Worm (Caenorhabditis elegans): ENCODE measurements around the gene srh-304.

Gene srh-304

ce11 chrV:17790191-17790590 is 38.2 kb upstream of the srh-304 start, which contains the start of gene srh-290:
srh-290 (plus strand) TSS chrV:17790491.
- TF ChIP-seq egrh-3 (GFP tag; IDR thresholded peaks at IDR 0.05) = no peak
- TF ChIP-seq ama-1 (optimal IDR thresholded peaks at IDR 0.05) = no peak
- TF ChIP-seq ama-1 (GFP tag; optimal IDR thresholded peaks at IDR 0.05) = no peak
- TF ChIP-seq dpl-1 (GFP tag; optimal IDR thresholded peaks at IDR 0.05) = no peak
- no peak for TF ChIP-seq fkh-3 (tag; optimal IDR thresholded peaks at IDR 0.05)
- TF ChIP-seq B0336.3 (GFP tag; IDR thresholded peaks at IDR 0.05) = no peak
- TF ChIP-seq hmg-1.2 (GFP tag; IDR thresholded peaks at IDR 0.05) = no peak
- no peak for TF ChIP-seq lag-1 (GFP tag; IDR thresholded peaks at IDR 0.05)
- TF ChIP-seq hrde-1 (tag; optimal IDR thresholded peaks at IDR 0.05; ENCODE audit: borderline replicate concordance) = no peak
- TF ChIP-seq F22D6.2 (tag; optimal IDR thresholded peaks at IDR 0.05) = no peak
- no peak for TF ChIP-seq lin-40 (tag; optimal IDR thresholded peaks at IDR 0.05)
- TF ChIP-seq egl-18 (GFP tag; IDR thresholded peaks at IDR 0.05) = no peak
- no peak for TF ChIP-seq F23B12.7 (tag; optimal IDR thresholded peaks at IDR 0.05; ENCODE audit: insufficient read depth)
- TF ChIP-seq cebp-2 (GFP tag; IDR thresholded peaks at IDR 0.05) = no peak
- no peak for TF ChIP-seq F57C9.4 (tag; optimal IDR thresholded peaks at IDR 0.05)
- TF ChIP-seq let-607 (tag; optimal IDR thresholded peaks at IDR 0.05) = no peak
- no peak for TF ChIP-seq lin-35 (GFP tag; optimal IDR thresholded peaks at IDR 0.05)
- no peak for TF ChIP-seq ztf-22 (GFP tag; optimal IDR thresholded peaks at IDR 0.05)
- TF ChIP-seq rec-8 (tag; optimal IDR thresholded peaks at IDR 0.05) = no peak

ce11 chrV:17793986-17794385 is 34.4 kb upstream of the srh-304 start, which contains the start of gene srh-289:
srh-289 (minus strand) TSS chrV:17794086.
- TF ChIP-seq hsf-1 (GFP tag; IDR thresholded peaks at IDR 0.05) (no peak), Y53G8AR.9 (GFP tag; conservative IDR thresholded peaks at IDR 0.05) (no peak), F55B11.4 (tag; optimal IDR thresholded peaks at IDR 0.05; ENCODE audit: borderline replicate concordance, insufficient read depth) (no peak), ztf-6 (GFP tag; IDR thresholded peaks at IDR 0.05) (no peak), F33H1.4 (GFP tag; IDR thresholded peaks at IDR 0.05) (no peak), atf-7 (tag; optimal IDR thresholded peaks at IDR 0.05) (no peak), F23B12.7 (tag; optimal IDR thresholded peaks at IDR 0.05; ENCODE audit: insufficient read depth) (no peak), bed-2 (GFP tag; IDR thresholded peaks at IDR 0.05) (no peak)

- TF ChIP-seq madf-6 (GFP tag; IDR thresholded peaks at IDR 0.05) (no peak), ccch-3 (GFP tag; optimal IDR thresholded peaks at IDR 0.05) (no peak), nhr-80 (tag; optimal IDR thresholded peaks at IDR 0.05) (no peak), attf-5 (GFP tag; optimal IDR thresholded peaks at IDR 0.05) (no peak), rec-8 (tag; optimal IDR thresholded peaks at IDR 0.05) (no peak), Y56A3A.18 (GFP tag; IDR thresholded peaks at IDR 0.05) (no peak), ceh-27 (GFP tag; optimal IDR thresholded peaks at IDR 0.05) (no peak), nhr-120 (GFP tag; IDR thresholded peaks at IDR 0.05) (no peak), F57A8.1 (GFP tag; optimal IDR thresholded peaks at IDR 0.05) (no peak), ceh-100 (GFP tag; IDR thresholded peaks at IDR 0.05) (no peak), sea-2 (GFP tag; IDR thresholded peaks at IDR 0.05) (no peak), F37B4.10 (GFP tag; IDR thresholded peaks at IDR 0.05) (no peak), F52B5.7 (tag; optimal IDR thresholded peaks at IDR 0.05) (no peak), ztf-28 (GFP tag; IDR thresholded peaks at IDR 0.05) (no peak), lin-26 (GFP tag; IDR thresholded peaks at IDR 0.05) (no peak), lag-1 (GFP tag; IDR thresholded peaks at IDR 0.05) (no peak)
Measured at ce11 chrV:17795655-17796054, 32.8 kb upstream of the srh-304 start, which contains the start of gene srh-288. srh-288 (minus strand) TSS chrV:17795755.

Data from whole organism, young adult.